Worm (Caenorhabditis elegans) whole organism, late embryonic: ENCODE data around the gene ceh-53.

Experiments
- fkh-10 ChIP-seq: fragments of 150-350 bp; optimal IDR thresholded peaks from 2 replicates; lab custom pipeline; 2014; ENCODE audit warnings: missing biosample characterization, missing genetic modification reagents, missing genetic modification characterization
- nhr-11 ChIP-seq: fragments of 150-350 bp; optimal IDR thresholded peaks from 2 replicates; lab custom pipeline; 2014; ENCODE audit warnings: missing biosample characterization, missing genetic modification characterization
- pha-2 ChIP-seq: sonication (generic microtip); optimal IDR thresholded peaks from 2 replicates; lab custom pipeline; 2017; ENCODE audit warnings: mild to moderate bottlenecking, missing genetic modification characterization, missing compliant biosample characterization
- rnt-1 ChIP-seq: sonication (generic microtip); optimal IDR thresholded peaks from 2 replicates; lab custom pipeline; 2016; ENCODE audit warnings: missing genetic modification characterization, missing compliant biosample characterization

- TF ChIP-seq nhr-11 (tag; lab: Kevin White, UChicago): no peak
- TF ChIP-seq pha-2 (tag; lab: Kevin White, UChicago): no peak
- no peak for TF ChIP-seq fkh-10 (GFP tag; lab: Kevin White, UChicago)
- no peak for TF ChIP-seq rnt-1 (tag; lab: Kevin White, UChicago)
Measured at ce11 chrIV:3505940-3506339, 7.9 kb downstream of the ceh-53 start.
